Worm (Caenorhabditis elegans): ENCODE measurements around the gene C08B11.9.

- no peak for TF ChIP-seq unc-62 (GFP tag; optimal IDR thresholded peaks at IDR 0.05)
- TF ChIP-seq egl-27 (tag; optimal IDR thresholded peaks at IDR 0.05), result no peak
- no peak for TF ChIP-seq unc-39 (tag; optimal IDR thresholded peaks at IDR 0.05)
- peak; percentile 57 for TF ChIP-seq nfya-1 (tag; optimal IDR thresholded peaks at IDR 0.05; ENCODE audit: insufficient read depth)
- TF ChIP-seq ztf-11 (tag; optimal IDR thresholded peaks at IDR 0.05), result no peak
- no peak for TF ChIP-seq nhr-12 (tag; optimal IDR thresholded peaks at IDR 0.05)
Measured at ce11 chrII:8016167-8016566, 21.8 kb downstream of the C08B11.9 start.
